Fruit fly (Drosophila melanogaster) whole organism, embryonic: ENCODE data around the gene Or85a.

Source experiments
- Antp ChIP-seq: fragments of 200-800 bp; sonication (Bioruptor generic); optimal IDR thresholded peaks from 3 replicates; lab custom pipeline; 2016; ENCODE audit warnings: missing biosample characterization, missing genetic modification characterization
- BEAF-32 ChIP-seq: fragments of 200-800 bp; sonication (Bioruptor generic); optimal IDR thresholded peaks from 3 replicates; lab custom pipeline; 2017; ENCODE audit warnings: missing biosample characterization, missing genetic modification characterization, mild to moderate bottlenecking, moderate library complexity, missing genetic modification reagents
- CG10366 ChIP-seq: fragments of 200-800 bp; sonication (Bioruptor generic); IDR thresholded peaks from 2 replicates; pipeline ENCODE4 v1.3.6; 2022; ENCODE audit warnings: missing biosample characterization, missing genetic modification characterization
- CG10959 ChIP-seq: fragments of 200-800 bp; sonication (Bioruptor generic); IDR thresholded peaks from 2 replicates; pipeline ENCODE4 v1.3.6; 2022; ENCODE audit warnings: missing biosample characterization, missing genetic modification characterization
- CG12659 ChIP-seq: fragments of 200-800 bp; sonication (Bioruptor generic); optimal IDR thresholded peaks from 3 replicates; lab custom pipeline; 2017; ENCODE audit warnings: mild to moderate bottlenecking, missing biosample characterization, missing genetic modification reagents, missing genetic modification characterization
- CG14860 ChIP-seq: fragments of 200-800 bp; sonication (Bioruptor generic); IDR thresholded peaks from 3 replicates; pipeline ENCODE4 v1.3.6; 2022; ENCODE audit warnings: missing biosample characterization, missing genetic modification characterization; ENCODE audit not compliant: partially characterized antibody
- CG2116 ChIP-seq: fragments of 200-800 bp; sonication (Bioruptor generic); optimal IDR thresholded peaks from 3 replicates; lab custom pipeline; 2018; ENCODE audit warnings: missing biosample characterization, mild to moderate bottlenecking, missing genetic modification characterization
- CG31441 ChIP-seq: fragments of 200-800 bp; sonication (Bioruptor generic); IDR thresholded peaks from 2 replicates; pipeline ENCODE4 v1.3.6; 2022; ENCODE audit warnings: missing biosample characterization, missing genetic modification characterization
- CG33557 ChIP-seq: fragments of 200-800 bp; sonication (Bioruptor generic); optimal IDR thresholded peaks from 2 replicates; lab custom pipeline; 2019; ENCODE audit warnings: missing biosample characterization, mild to moderate bottlenecking, missing genetic modification characterization, moderate library complexity
- CG34224 ChIP-seq: fragments of 200-800 bp; sonication (Bioruptor generic); IDR thresholded peaks from 3 replicates; pipeline ENCODE4 v1.3.6; 2022; ENCODE audit warnings: missing biosample characterization, missing genetic modification characterization; ENCODE audit not compliant: partially characterized antibody
- CG3995 ChIP-seq: fragments of 200-800 bp; sonication (Bioruptor generic); optimal IDR thresholded peaks from 3 replicates; lab custom pipeline; 2016; ENCODE audit warnings: missing biosample characterization, missing genetic modification characterization
- CG9727 ChIP-seq: fragments of 200-800 bp; sonication (Bioruptor generic); optimal IDR thresholded peaks from 3 replicates; lab custom pipeline; 2017; ENCODE audit warnings: missing biosample characterization, mild to moderate bottlenecking, missing genetic modification characterization
- CoRest ChIP-seq: fragments of 200-800 bp; sonication (Bioruptor generic); optimal IDR thresholded peaks from 3 replicates; lab custom pipeline; 2018; ENCODE audit warnings: missing biosample characterization, mild to moderate bottlenecking, missing genetic modification characterization, moderate library complexity
- Doc3 ChIP-seq: fragments of 200-800 bp; sonication (Bioruptor generic); IDR thresholded peaks from 3 replicates; pipeline ENCODE4 v1.3.6; 2022; ENCODE audit warnings: missing biosample characterization, missing genetic modification characterization; ENCODE audit not compliant: partially characterized antibody
- Dref ChIP-seq: fragments of 200-800 bp; sonication (Bioruptor generic); IDR thresholded peaks from 2 replicates; pipeline ENCODE4 v1.3.6; 2022; ENCODE audit warnings: missing biosample characterization, missing genetic modification characterization
- Ets97D ChIP-seq: fragments of 200-800 bp; sonication (Bioruptor generic); optimal IDR thresholded peaks from 3 replicates; lab custom pipeline; 2016; ENCODE audit warnings: missing biosample characterization, missing genetic modification characterization
- Fer1 ChIP-seq: fragments of 200-800 bp; sonication (Bioruptor generic); optimal IDR thresholded peaks from 2 replicates; lab custom pipeline; 2017; ENCODE audit warnings: missing biosample characterization, mild to moderate bottlenecking, missing genetic modification characterization
- HLH3B ChIP-seq: fragments of 200-800 bp; sonication (Bioruptor generic); IDR thresholded peaks from 2 replicates; pipeline ENCODE4 v1.3.6; 2022; ENCODE audit warnings: missing biosample characterization, missing genetic modification characterization
- Hr39 ChIP-seq: fragments of >200 bp; optimal IDR thresholded peaks from 2 replicates; lab custom pipeline; 2017
- Hsf ChIP-seq: fragments of 200-800 bp; sonication (Bioruptor generic); optimal IDR thresholded peaks from 3 replicates; lab custom pipeline; 2016; ENCODE audit warnings: missing biosample characterization, missing genetic modification characterization
- Lhr ChIP-seq: fragments of 200-800 bp; sonication (Bioruptor generic); optimal IDR thresholded peaks from 3 replicates; lab custom pipeline; 2017; ENCODE audit warnings: mild to moderate bottlenecking, missing biosample characterization, missing genetic modification reagents, missing genetic modification characterization
- MBD-R2 ChIP-seq: fragments of 200-800 bp; sonication (Bioruptor generic); IDR thresholded peaks from 2 replicates; pipeline ENCODE4 v1.3.6; 2022; ENCODE audit warnings: missing biosample characterization, missing genetic modification characterization
- Nf-YB ChIP-seq: fragments of 200-800 bp; sonication (Bioruptor generic); optimal IDR thresholded peaks from 3 replicates; lab custom pipeline; 2019; ENCODE audit warnings: missing biosample characterization, mild to moderate bottlenecking, missing genetic modification characterization, moderate library complexity
- Nf-YC ChIP-seq: fragments of 200-800 bp; optimal IDR thresholded peaks from 3 replicates; lab custom pipeline; 2019; ENCODE audit warnings: missing biosample characterization, mild to moderate bottlenecking, missing genetic modification characterization, moderate library complexity
- Rfx ChIP-seq: fragments of 200-800 bp; sonication (Bioruptor generic); IDR thresholded peaks from 2 replicates; pipeline ENCODE4 v1.3.6; 2022; ENCODE audit warnings: missing biosample characterization, missing genetic modification characterization
- Stat92E ChIP-seq, 3 experiments: fragments of >200 bp in 2 of 3; fragments of 200-800 bp in 1 of 3; sonication (Bioruptor generic) in 1 of 3; optimal IDR thresholded peaks; 2 replicates each; lab custom pipeline; 2017 to 2019; ENCODE audit warnings: missing biosample characterization in 3 of 3, missing genetic modification characterization in 3 of 3, mild to moderate bottlenecking in 1 of 3, moderate library complexity in 1 of 3
- TFAM ChIP-seq: fragments of 200-800 bp; sonication (Bioruptor generic); optimal IDR thresholded peaks from 2 replicates; lab custom pipeline; 2017; ENCODE audit warnings: missing biosample characterization, missing genetic modification characterization, inconsistent platforms
- Xbp1 ChIP-seq: fragments of 200-800 bp; sonication (Bioruptor generic); optimal IDR thresholded peaks from 3 replicates; lab custom pipeline; 2016; ENCODE audit warnings: missing biosample characterization, mild to moderate bottlenecking, missing genetic modification characterization
- amos ChIP-seq: fragments of 200-800 bp; sonication (Bioruptor generic); IDR thresholded peaks from 2 replicates; pipeline ENCODE4 v1.3.6; 2022; ENCODE audit warnings: missing biosample characterization, missing genetic modification characterization; ENCODE audit not compliant: partially characterized antibody
- ato ChIP-seq: fragments of 200-800 bp; sonication (Bioruptor generic); IDR thresholded peaks from 2 replicates; pipeline ENCODE4 v1.3.6; 2022; ENCODE audit warnings: missing biosample characterization, missing genetic modification characterization; ENCODE audit not compliant: partially characterized antibody
- bsh ChIP-seq, 2 experiments: fragments of 200-800 bp; sonication (Bioruptor generic); optimal IDR thresholded peaks; 2 replicates each; lab custom pipeline; 2017 to 2018; ENCODE audit warnings: mild to moderate bottlenecking in 2 of 2, missing biosample characterization in 2 of 2, missing genetic modification characterization in 2 of 2, moderate library complexity in 1 of 2
- chif ChIP-seq, 2 experiments: fragments of 200-800 bp; sonication (Bioruptor generic); optimal IDR thresholded peaks; 3 replicates each; lab custom pipeline; 2016; ENCODE audit warnings: missing biosample characterization in 2 of 2, missing genetic modification characterization in 2 of 2
- da ChIP-seq: fragments of 200-800 bp; sonication (Bioruptor generic); optimal IDR thresholded peaks from 2 replicates; lab custom pipeline; 2016; ENCODE audit warnings: missing biosample characterization, missing genetic modification characterization
- gt ChIP-seq: fragments of 200-800 bp; sonication (Bioruptor generic); IDR thresholded peaks from 2 replicates; pipeline ENCODE4 v1.3.6; 2022; ENCODE audit warnings: missing biosample characterization, missing genetic modification characterization
- kah ChIP-seq: fragments of 200-800 bp; sonication (Bioruptor generic); optimal IDR thresholded peaks from 2 replicates; lab custom pipeline; 2018; ENCODE audit warnings: missing biosample characterization, mild to moderate bottlenecking, missing genetic modification characterization
- lab ChIP-seq: fragments of 200-800 bp; sonication (Bioruptor generic); optimal IDR thresholded peaks from 3 replicates; lab custom pipeline; 2017; ENCODE audit warnings: missing biosample characterization, missing genetic modification characterization, mild to moderate bottlenecking, moderate library complexity, missing genetic modification reagents
- nerfin-2 ChIP-seq: fragments of 200-800 bp; sonication (Bioruptor generic); IDR thresholded peaks from 2 replicates; pipeline ENCODE4 v1.3.6; 2022; ENCODE audit warnings: missing biosample characterization, missing genetic modification characterization; ENCODE audit not compliant: partially characterized antibody
- oc ChIP-seq: fragments of 200-800 bp; sonication (Bioruptor generic); optimal IDR thresholded peaks from 2 replicates; lab custom pipeline; 2018; ENCODE audit warnings: missing biosample characterization, mild to moderate bottlenecking, missing genetic modification characterization, moderate library complexity
- org-1 ChIP-seq: fragments of 200-800 bp; sonication (Bioruptor generic); optimal IDR thresholded peaks from 2 replicates; lab custom pipeline; 2017; ENCODE audit warnings: missing biosample characterization, missing genetic modification characterization
- pan ChIP-seq, 4 experiments: fragments of >200 bp in 3 of 4; fragments of 200-800 bp in 1 of 4; sonication (Bioruptor generic) in 1 of 4; optimal IDR thresholded peaks in 3 of 4; IDR thresholded peaks in 1 of 4; 2 replicates each; pipeline versions ENCODE4 v1.3.6 to Lab custom; 2017 to 2022; ENCODE audit warnings: missing biosample characterization in 2 of 4, missing genetic modification characterization in 2 of 4, mixed read lengths in 1 of 4
- phol ChIP-seq: fragments of 200-800 bp; sonication (Bioruptor generic); optimal IDR thresholded peaks from 3 replicates; lab custom pipeline; 2018; ENCODE audit warnings: missing biosample characterization, mild to moderate bottlenecking, missing genetic modification characterization, moderate library complexity
- pros ChIP-seq: fragments of 200-800 bp; sonication (Bioruptor generic); optimal IDR thresholded peaks from 3 replicates; lab custom pipeline; 2019; ENCODE audit warnings: missing biosample characterization, mild to moderate bottlenecking, missing genetic modification characterization, moderate library complexity
- ranshi ChIP-seq: fragments of 200-800 bp; sonication (Bioruptor generic); IDR thresholded peaks from 2 replicates; pipeline ENCODE4 v1.3.6; 2022; ENCODE audit warnings: missing biosample characterization, missing genetic modification characterization
- sens ChIP-seq: fragments of 200-800 bp; sonication (Bioruptor generic); peaks from one replicate; lab custom pipeline; 2016; ENCODE audit warnings: missing biosample characterization, missing genetic modification characterization
- sna ChIP-seq: fragments of 200-800 bp; sonication (Bioruptor generic); IDR thresholded peaks from 2 replicates; pipeline ENCODE4 v1.3.6; 2022; ENCODE audit warnings: missing biosample characterization, missing genetic modification characterization; ENCODE audit not compliant: partially characterized antibody
- stc ChIP-seq: fragments of 200-800 bp; sonication (Bioruptor generic); IDR thresholded peaks from 2 replicates; pipeline ENCODE4 v1.3.6; 2022; ENCODE audit warnings: missing biosample characterization, missing genetic modification characterization
- yki ChIP-seq: fragments of >200 bp; optimal IDR thresholded peaks from 3 replicates; lab custom pipeline; 2018

Or85a gene

DNA sequence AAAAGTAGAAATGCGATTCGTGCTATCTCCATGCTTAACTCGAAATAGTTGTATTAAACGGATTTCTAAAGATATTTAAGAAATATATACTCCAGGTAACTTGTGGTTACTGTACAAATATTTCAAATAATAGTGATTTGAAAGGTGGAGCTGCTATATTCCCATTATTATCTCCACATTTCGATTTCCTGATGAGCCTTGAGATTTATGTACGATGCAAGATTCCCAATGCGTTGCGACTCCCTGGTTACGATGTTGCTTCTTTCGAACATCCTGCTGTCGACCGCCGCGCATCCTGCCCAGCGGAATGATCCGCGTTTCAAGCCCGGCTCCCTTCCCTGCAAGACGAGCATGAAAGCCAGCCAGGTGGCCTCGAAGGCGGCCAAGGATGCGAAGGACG, 9.5 kb upstream of the Or85a start, which contains the start of the genes CG11694 and CG11698:
CG11694 (minus strand) TSS at position 101 of the 400 bp plus-strand sequence.
CG11698 (plus strand) TSS at position 152 of the 400 bp plus-strand sequence.
- TF ChIP-seq HLH3B (no peak), sens (GFP tag; lab: Kevin White, UChicago) (peak; percentile 52), Xbp1 (GFP tag; lab: Kevin White, UChicago) (no peak)

DNA sequence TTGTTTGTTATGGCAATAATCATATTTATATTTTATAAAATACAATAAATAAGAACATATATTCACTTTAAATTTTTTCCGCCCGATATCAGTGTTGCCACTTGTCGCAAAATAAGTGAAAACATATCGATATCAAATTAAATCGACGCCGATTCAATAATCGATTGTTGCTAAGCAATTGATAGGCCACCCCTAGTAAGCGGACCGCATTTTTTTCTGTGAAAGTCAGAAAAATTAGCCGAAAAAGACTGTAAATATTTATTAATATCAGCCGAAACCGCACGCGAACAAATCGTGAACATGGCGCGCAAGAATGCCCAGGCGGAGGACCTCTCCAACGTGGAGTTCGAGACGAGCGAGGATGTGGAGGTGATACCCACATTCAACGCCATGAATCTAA, 8.5 kb upstream of the Or85a start, which contains the start of gene CG7483:
CG7483 (plus strand) TSS at position 171 of the 400 bp plus-strand sequence.
- no peak for TF ChIP-seq yki
- TF ChIP-seq CG12659 (GFP tag; lab: Kevin White, UChicago) = peak; percentile 42
- TF ChIP-seq CG31441 (GFP tag; lab: Robert Waterston, UW) = 0 out of 2 replicates have a peak, but pooled peaks have one; percentile 18
- no peak for TF ChIP-seq CG9727
- peak; percentile 78 for TF ChIP-seq sna (GFP tag; lab: Robert Waterston, UW)
- TF ChIP-seq CG3995 (GFP tag; lab: Kevin White, UChicago) = peak; percentile 15
- peak; percentile 22 for TF ChIP-seq phol (tag; lab: Kevin White, UChicago)
- peak; percentile 21 for TF ChIP-seq Lhr (GFP tag; lab: Kevin White, UChicago)
- TF ChIP-seq Fer1 (GFP tag; lab: Kevin White, UChicago) = peak; percentile 26
- TF ChIP-seq CG33557 (GFP tag; lab: Kevin White, UChicago) = peak; percentile 7
- no peak for TF ChIP-seq Hr39 (lab: Kevin White, UChicago)
- TF ChIP-seq pan (optimal IDR thresholded peaks at IDR 0.05; lab: Kevin White, UChicago) = no peak
- TF ChIP-seq pan (GFP tag; optimal IDR thresholded peaks at IDR 0.05 in 1 of 2, IDR thresholded peaks at IDR 0.05 in 1 of 2) = peak in 1 of 2 experiments; percentile 5
- TF ChIP-seq Ets97D (GFP tag; lab: Kevin White, UChicago) = peak; percentile 20
- no peak for TF ChIP-seq CG10366 (GFP tag; lab: Robert Waterston, UW)
- TF ChIP-seq CG14860 (GFP tag; lab: Robert Waterston, UW) = peak; percentile 74; the same call in 2 of the 3 replicates
- peak; percentile 79 for TF ChIP-seq nerfin-2 (GFP tag; lab: Robert Waterston, UW)
- TF ChIP-seq CoRest (tag; lab: Kevin White, UChicago) = peak; percentile 10
- peak; percentile 90 for TF ChIP-seq ato (GFP tag; lab: Robert Waterston, UW)
- TF ChIP-seq TFAM = no peak
- peak; percentile 86 for TF ChIP-seq amos
- no peak for TF ChIP-seq Hsf (GFP tag; lab: Kevin White, UChicago)
- TF ChIP-seq Stat92E (GFP tag; optimal IDR thresholded peaks at IDR 0.05; lab: Kevin White, UChicago) = peak in 1 of 3 experiments; percentile 43
- no peak for TF ChIP-seq kah
- peak; percentile 80 for TF ChIP-seq BEAF-32 (GFP tag; lab: Kevin White, UChicago)
- TF ChIP-seq org-1 (GFP tag; lab: Kevin White, UChicago) = no peak
- peak; percentile 62 for TF ChIP-seq MBD-R2 (GFP tag; lab: Robert Waterston, UW)
- no peak for TF ChIP-seq Antp (GFP tag; lab: Kevin White, UChicago)
- peak; percentile 77 for TF ChIP-seq Doc3 (GFP tag; lab: Robert Waterston, UW)
- TF ChIP-seq CG34224 = peak; percentile 94
- peak; percentile 70 for TF ChIP-seq CG2116 (GFP tag; lab: Kevin White, UChicago)
- no peak for TF ChIP-seq pros (GFP tag; lab: Kevin White, UChicago)
- peak; percentile 97 for TF ChIP-seq Dref (GFP tag; lab: Robert Waterston, UW)
- no peak for TF ChIP-seq bsh (GFP tag; optimal IDR thresholded peaks at IDR 0.05; lab: Kevin White, UChicago)
- no peak; the same call in 1 of the 2 replicates for TF ChIP-seq Rfx (GFP tag; lab: Robert Waterston, UW)
- TF ChIP-seq stc = no peak
- no peak for TF ChIP-seq lab
- no peak for TF ChIP-seq da
- no peak for TF ChIP-seq gt
- peak; percentile 34 for TF ChIP-seq Nf-YC
- TF ChIP-seq CG10959 (GFP tag; lab: Robert Waterston, UW) = no peak
- no peak for TF ChIP-seq oc (tag; lab: Kevin White, UChicago)
- no peak for TF ChIP-seq Nf-YB (GFP tag; lab: Kevin White, UChicago)
- TF ChIP-seq ranshi (GFP tag; lab: Robert Waterston, UW) = no peak
- no peak for TF ChIP-seq chif (GFP tag; optimal IDR thresholded peaks at IDR 0.05; lab: Kevin White, UChicago)
